Fruit fly (Drosophila melanogaster): ENCODE measurements around the gene SdhBL.

dm6 chrX:18939429-18939828 is 45.2 kb downstream of the SdhBL start:
- TF ChIP-seq Sp1 (GFP tag; optimal IDR thresholded peaks at IDR 0.05) (no peak), Hr83 (GFP tag; optimal IDR thresholded peaks at IDR 0.05; ENCODE audit: poor library complexity, severe bottlenecking) (no peak)
